Worm (Caenorhabditis elegans): ENCODE results near the gene fbxa-138.

The fbxa-138 gene

DNA sequence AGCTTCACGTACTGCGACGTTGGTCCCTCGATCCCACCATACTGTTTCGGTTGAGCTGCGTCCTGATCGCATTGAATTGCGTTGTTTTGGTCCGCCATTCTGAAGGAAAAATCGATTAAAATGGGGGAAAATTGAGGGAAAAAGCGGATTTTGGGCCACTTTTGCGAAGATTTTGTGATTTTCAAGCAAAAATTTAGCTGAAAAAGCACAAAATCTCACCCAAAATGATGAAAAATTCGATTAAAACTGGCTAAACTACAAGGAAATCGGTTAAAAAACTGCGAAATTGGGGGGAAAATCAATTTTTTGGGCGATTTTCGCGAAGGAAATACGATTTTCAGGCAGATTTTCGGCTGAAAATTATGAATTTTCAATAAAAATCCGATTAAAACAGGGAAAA, 33.0 kb upstream of the fbxa-138 start, which contains the start of gene elc-1:
TSS of gene elc-1 (minus strand) at position 101 of the 400 bp plus-strand sequence.
- TF ChIP-seq blmp-1 (tag; optimal IDR thresholded peaks at IDR 0.05) (no peak), ces-1 (GFP tag; optimal IDR thresholded peaks at IDR 0.05) (no peak), unc-62 (GFP tag; optimal IDR thresholded peaks at IDR 0.05) (no peak), ceh-43 (GFP tag; optimal IDR thresholded peaks at IDR 0.05) (no peak), cnd-1 (tag; optimal IDR thresholded peaks at IDR 0.05) (no peak), nhr-2 (tag; optimal IDR thresholded peaks at IDR 0.05) (no peak), nhr-28 (tag; optimal IDR thresholded peaks at IDR 0.05) (no peak), bed-3 (GFP tag; optimal IDR thresholded peaks at IDR 0.05) (no peak), zip-8 (tag; optimal IDR thresholded peaks at IDR 0.05) (no peak), unc-39 (tag; optimal IDR thresholded peaks at IDR 0.05) (no peak)

DNA sequence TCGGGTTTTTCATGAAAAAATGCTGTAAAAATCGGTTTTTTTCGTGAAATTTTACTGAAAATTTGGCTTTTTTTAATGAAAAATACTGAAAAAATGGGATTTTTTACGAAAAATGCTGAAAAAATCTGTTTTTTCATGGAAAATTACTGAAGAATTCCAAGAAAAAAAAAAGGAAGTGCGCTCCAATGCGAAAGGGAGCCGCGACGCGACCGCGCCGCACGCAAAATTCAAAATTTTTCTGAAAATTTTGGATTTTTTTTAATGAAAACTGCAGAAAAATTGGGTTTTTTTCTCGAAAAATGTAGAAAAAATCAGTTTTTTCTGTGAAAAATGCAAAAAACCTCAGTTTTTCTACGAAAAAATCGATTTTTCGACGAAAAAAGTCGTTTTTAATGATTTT, 32.5 kb upstream of the fbxa-138 start:
- TF ChIP-seq ceh-43 (GFP tag; optimal IDR thresholded peaks at IDR 0.05) (no peak), pha-4 (tag; optimal IDR thresholded peaks at IDR 0.05) (no peak), snpc-4 (tag; optimal IDR thresholded peaks at IDR 0.05) (no peak), ces-1 (GFP tag; optimal IDR thresholded peaks at IDR 0.05) (no peak), nhr-76 (tag; optimal IDR thresholded peaks at IDR 0.05) (no peak), cnd-1 (tag; optimal IDR thresholded peaks at IDR 0.05) (no peak), sem-2 (GFP tag; optimal IDR thresholded peaks at IDR 0.05) (no peak), blmp-1 (tag; optimal IDR thresholded peaks at IDR 0.05) (no peak), nhr-12 (tag; optimal IDR thresholded peaks at IDR 0.05) (no peak), ceh-39 (tag; optimal IDR thresholded peaks at IDR 0.05) (no peak), nhr-2 (tag; optimal IDR thresholded peaks at IDR 0.05) (no peak), M03D4.4 (tag; optimal IDR thresholded peaks at IDR 0.05) (no peak), lin-32 (GFP tag; optimal IDR thresholded peaks at IDR 0.05) (no peak), mep-1 (tag; optimal IDR thresholded peaks at IDR 0.05) (no peak), bed-3 (GFP tag; optimal IDR thresholded peaks at IDR 0.05) (no peak), lsy-2 (tag; optimal IDR thresholded peaks at IDR 0.05) (no peak), lin-13 (tag; optimal IDR thresholded peaks at IDR 0.05) (no peak), hlh-1 (tag; optimal IDR thresholded peaks at IDR 0.05) (no peak)

ce11 chrIII:1413890-1414613, 30.0 kb upstream of the fbxa-138 start, which contains the start of gene Y82E9BR.14:
Gene Y82E9BR.14 (minus strand): TSS chrIII:1414116.
- TF ChIP-seq elt-1 (tag; optimal IDR thresholded peaks at IDR 0.05; ENCODE audit: borderline replicate concordance, insufficient read depth): no peak
- peak; percentile 74 for TF ChIP-seq zip-8 (tag; optimal IDR thresholded peaks at IDR 0.05)

- no peak for TF ChIP-seq bed-3 (GFP tag; optimal IDR thresholded peaks at IDR 0.05)
Measured at ce11 chrIII:1413125-1413837, 29.2 kb upstream of the fbxa-138 start.

ce11 chrIII:1409139-1409538, 25.1 kb upstream of the fbxa-138 start, which contains the start of gene Y82E9BR.22:
Gene Y82E9BR.22 (minus strand): TSS chrIII:1409239.
- TF ChIP-seq nhr-12 (tag; optimal IDR thresholded peaks at IDR 0.05) (no peak), bed-3 (GFP tag; optimal IDR thresholded peaks at IDR 0.05) (no peak), flh-1 (GFP tag; optimal IDR thresholded peaks at IDR 0.05) (no peak), blmp-1 (tag; optimal IDR thresholded peaks at IDR 0.05) (no peak), sptf-1 (tag; optimal IDR thresholded peaks at IDR 0.05) (no peak), ceh-39 (tag; optimal IDR thresholded peaks at IDR 0.05) (no peak), lin-13 (tag; optimal IDR thresholded peaks at IDR 0.05) (no peak), lin-32 (GFP tag; optimal IDR thresholded peaks at IDR 0.05) (no peak), zip-8 (tag; optimal IDR thresholded peaks at IDR 0.05) (no peak), ceh-83 (GFP tag; optimal IDR thresholded peaks at IDR 0.05) (no peak), mab-5 (tag; optimal IDR thresholded peaks at IDR 0.05) (no peak), hlh-1 (tag; optimal IDR thresholded peaks at IDR 0.05) (no peak), drap-1 (GFP tag; optimal IDR thresholded peaks at IDR 0.05) (no peak), M03D4.4 (tag; optimal IDR thresholded peaks at IDR 0.05) (no peak), ham-2 (GFP tag; optimal IDR thresholded peaks at IDR 0.05) (no peak), cnd-1 (tag; optimal IDR thresholded peaks at IDR 0.05) (no peak), nhr-76 (tag; optimal IDR thresholded peaks at IDR 0.05) (no peak)
